Worm (Caenorhabditis elegans) whole organism, L4 larva: Measurements from ENCODE around the gene F53F4.17.

Experiments used
- F10B5.3 ChIP-seq: sonication (generic microtip); optimal IDR thresholded peaks from 2 replicates; lab custom pipeline; 2016; ENCODE audit warnings: mild to moderate bottlenecking, missing genetic modification characterization, missing compliant biosample characterization
- F44E2.7 ChIP-seq: fragments of 200-800 bp; sonication (Bioruptor generic); IDR thresholded peaks from 2 replicates; pipeline ENCODE4 v2.1.2; 2022; ENCODE audit warnings: missing genetic modification characterization, missing compliant biosample characterization
- T20F7.1 ChIP-seq: fragments of 200-800 bp; sonication (Bioruptor generic); optimal IDR thresholded peaks from 2 replicates; lab custom pipeline; 2018; ENCODE audit warnings: mild to moderate bottlenecking, missing genetic modification characterization, missing compliant biosample characterization
- T26A8.4 ChIP-seq: fragments of 200-800 bp; sonication (Bioruptor generic); IDR thresholded peaks from 2 replicates; pipeline ENCODE4 v1.3.6; 2022; ENCODE audit warnings: missing genetic modification characterization, missing compliant biosample characterization
- Y105C5A.15 ChIP-seq: fragments of 200-800 bp; sonication (Bioruptor generic); IDR thresholded peaks from 2 replicates; pipeline ENCODE4 v1.3.6; 2022; ENCODE audit warnings: missing genetic modification characterization, missing compliant biosample characterization
- ZK337.2 ChIP-seq: fragments of 200-800 bp; sonication (Bioruptor generic); IDR thresholded peaks from 2 replicates; pipeline ENCODE4 v1.3.6; 2022; ENCODE audit warnings: missing genetic modification reagents, missing genetic modification characterization, missing compliant biosample characterization
- ZK546.5 ChIP-seq, 2 experiments: sonication (generic microtip); optimal IDR thresholded peaks; 2 replicates each; lab custom pipeline; 2017; ENCODE audit warnings: missing biosample characterization in 2 of 2, missing genetic modification characterization in 2 of 2
- ama-1 ChIP-seq: fragments of 150-350 bp; optimal IDR thresholded peaks from 2 replicates; lab custom pipeline; 2014; ENCODE audit warnings: inconsistent platforms, mixed read lengths
- ceh-20 ChIP-seq: fragments of 200-800 bp; sonication (Bioruptor generic); IDR thresholded peaks from 2 replicates; pipeline ENCODE4 v1.3.6; 2022; ENCODE audit warnings: missing genetic modification reagents, missing genetic modification characterization, missing compliant biosample characterization
- ceh-62 ChIP-seq: sonication (generic microtip); optimal IDR thresholded peaks from 2 replicates; lab custom pipeline; 2017; ENCODE audit warnings: missing biosample characterization, missing genetic modification characterization
- daf-12 ChIP-seq: fragments of 150-350 bp; optimal IDR thresholded peaks from 2 replicates; lab custom pipeline; 2014; ENCODE audit warnings: missing biosample characterization, missing genetic modification reagents, missing genetic modification characterization
- daf-8 ChIP-seq: fragments of 200-800 bp; sonication (Bioruptor generic); IDR thresholded peaks from 2 replicates; pipeline ENCODE4 v1.3.6; 2022; ENCODE audit warnings: missing genetic modification characterization, missing compliant biosample characterization
- dmd-6 ChIP-seq: fragments of 200-800 bp; sonication (Bioruptor generic); IDR thresholded peaks from 2 replicates; pipeline ENCODE4 v1.3.6; 2022; ENCODE audit warnings: missing genetic modification reagents, missing genetic modification characterization, missing compliant biosample characterization
- dmd-8 ChIP-seq: fragments of 200-800 bp; sonication (Bioruptor generic); IDR thresholded peaks from 2 replicates; pipeline ENCODE4 v1.3.6; 2022; ENCODE audit warnings: missing genetic modification characterization, missing compliant biosample characterization
- dpl-1 ChIP-seq: fragments of 150-350 bp; optimal IDR thresholded peaks from 2 replicates; lab custom pipeline; 2014; ENCODE audit warnings: missing biosample characterization, missing genetic modification reagents, missing genetic modification characterization
- duxl-1 ChIP-seq: sonication (generic microtip); optimal IDR thresholded peaks from 2 replicates; lab custom pipeline; 2016; ENCODE audit warnings: mild to moderate bottlenecking, missing genetic modification characterization, moderate library complexity, missing compliant biosample characterization; ENCODE audit not compliant: poor library complexity
- dve-1 ChIP-seq: sonication (generic microtip); optimal IDR thresholded peaks from 2 replicates; lab custom pipeline; 2017; ENCODE audit warnings: antibody characterized with exemption, mild to moderate bottlenecking, missing genetic modification characterization, missing compliant biosample characterization; ENCODE audit not compliant: insufficient read depth
- egl-27 ChIP-seq: sonication (generic microtip); optimal IDR thresholded peaks from 3 replicates; lab custom pipeline; 2017; ENCODE audit warnings: missing biosample characterization, missing genetic modification reagents, missing genetic modification characterization
- egl-43 ChIP-seq: fragments of 200-800 bp; sonication (Bioruptor generic); IDR thresholded peaks from 2 replicates; pipeline ENCODE4 v1.3.6; 2022; ENCODE audit warnings: missing genetic modification reagents, missing genetic modification characterization, missing compliant biosample characterization
- hlh-11 ChIP-seq: fragments of 200-800 bp; sonication (Bioruptor generic); optimal IDR thresholded peaks from 2 replicates; lab custom pipeline; 2018; ENCODE audit warnings: mild to moderate bottlenecking, missing genetic modification characterization, missing compliant biosample characterization
- hlh-30 ChIP-seq: sonication (generic microtip); optimal IDR thresholded peaks from 2 replicates; lab custom pipeline; 2017; ENCODE audit warnings: antibody characterized with exemption, mild to moderate bottlenecking, missing genetic modification characterization, missing compliant biosample characterization; ENCODE audit not compliant: insufficient read depth
- lin-1 ChIP-seq: fragments of 200-800 bp; sonication (Bioruptor generic); IDR thresholded peaks from 2 replicates; pipeline ENCODE4 v1.3.6; 2022; ENCODE audit warnings: missing genetic modification reagents, missing genetic modification characterization, missing compliant biosample characterization
- lin-38 ChIP-seq: fragments of 200-800 bp; sonication (Bioruptor generic); IDR thresholded peaks from 2 replicates; pipeline ENCODE4 v1.3.6; 2022; ENCODE audit warnings: missing genetic modification reagents, missing genetic modification characterization, missing compliant biosample characterization
- lsy-2 ChIP-seq, 2 experiments: fragments of 150-350 bp in 1 of 2; sonication (generic microtip) in 1 of 2; optimal IDR thresholded peaks; 2 replicates each; lab custom pipeline; 2014 to 2017; ENCODE audit warnings: missing biosample characterization in 2 of 2, missing genetic modification characterization in 2 of 2
- madf-5 ChIP-seq, 2 experiments: fragments of 200-800 bp; sonication (Bioruptor generic); IDR thresholded peaks; 2 replicates each; pipeline ENCODE4 v1.3.6; 2022; ENCODE audit warnings: missing compliant biosample characterization in 2 of 2, missing genetic modification characterization in 2 of 2
- mdl-1 ChIP-seq, 2 experiments: fragments of 150-350 bp in 1 of 2; sonication (generic microtip) in 1 of 2; optimal IDR thresholded peaks; 2 replicates each; lab custom pipeline; 2014 to 2017; ENCODE audit warnings: missing biosample characterization in 2 of 2, missing genetic modification characterization in 2 of 2
- mdt-29 ChIP-seq: fragments of 200-800 bp; sonication (Bioruptor generic); IDR thresholded peaks from 2 replicates; pipeline ENCODE4 v1.3.6; 2022; ENCODE audit warnings: missing genetic modification reagents, missing genetic modification characterization, missing compliant biosample characterization
- mes-2 ChIP-seq: sonication (generic microtip); optimal IDR thresholded peaks from 2 replicates; lab custom pipeline; 2016; ENCODE audit warnings: missing genotype, mild to moderate bottlenecking, missing genetic modification characterization, missing compliant biosample characterization; ENCODE audit not compliant: poor library complexity, severe bottlenecking
- nhr-237 ChIP-seq: sonication (generic microtip); optimal IDR thresholded peaks from 2 replicates; lab custom pipeline; 2017; ENCODE audit warnings: missing biosample characterization, missing genetic modification characterization
- nhr-25 ChIP-seq: sonication (generic microtip); optimal IDR thresholded peaks from 2 replicates; lab custom pipeline; 2017; ENCODE audit warnings: missing genetic modification characterization, mild to moderate bottlenecking, missing compliant biosample characterization, antibody characterized with exemption, moderate library complexity, borderline replicate concordance; ENCODE audit not compliant: insufficient read depth
- nhr-28 ChIP-seq: fragments of 150-350 bp; optimal IDR thresholded peaks from 2 replicates; lab custom pipeline; 2014; ENCODE audit warnings: missing biosample characterization, missing genetic modification characterization
- nhr-41 ChIP-seq: fragments of 200-800 bp; sonication (Bioruptor generic); IDR thresholded peaks from 2 replicates; pipeline ENCODE4 v1.3.6; 2022; ENCODE audit warnings: missing genetic modification reagents, missing genetic modification characterization, missing compliant biosample characterization
- nhr-48 ChIP-seq: sonication (generic microtip); optimal IDR thresholded peaks from 2 replicates; lab custom pipeline; 2016; ENCODE audit warnings: mild to moderate bottlenecking, missing genetic modification characterization, missing compliant biosample characterization
- nhr-6 ChIP-seq: fragments of 150-350 bp; optimal IDR thresholded peaks from 2 replicates; lab custom pipeline; 2014; ENCODE audit warnings: missing biosample characterization, missing genetic modification characterization
- nhr-77 ChIP-seq: fragments of 150-350 bp; optimal IDR thresholded peaks from 2 replicates; lab custom pipeline; 2014; ENCODE audit warnings: missing biosample characterization, missing genetic modification characterization
- pqm-1 ChIP-seq: sonication (generic microtip); optimal IDR thresholded peaks from 2 replicates; lab custom pipeline; 2017; ENCODE audit warnings: missing biosample characterization, missing genetic modification characterization
- rbr-2 ChIP-seq: sonication (generic microtip); optimal IDR thresholded peaks from 2 replicates; lab custom pipeline; 2016; ENCODE audit warnings: missing genotype, missing genetic modification characterization, missing compliant biosample characterization
- sdz-12 ChIP-seq: fragments of 200-800 bp; sonication (Bioruptor generic); optimal IDR thresholded peaks from 2 replicates; lab custom pipeline; 2018; ENCODE audit warnings: mild to moderate bottlenecking, missing genetic modification characterization, missing compliant biosample characterization
- spr-3 ChIP-seq: fragments of 200-800 bp; sonication (Bioruptor generic); optimal IDR thresholded peaks from 2 replicates; lab custom pipeline; 2018; ENCODE audit warnings: mild to moderate bottlenecking, missing genetic modification characterization, missing compliant biosample characterization
- unc-130 ChIP-seq: sonication (generic microtip); optimal IDR thresholded peaks from 2 replicates; lab custom pipeline; 2016; ENCODE audit warnings: missing genetic modification reagents, missing genetic modification characterization, missing compliant biosample characterization
- ztf-11 ChIP-seq: fragments of 150-350 bp; optimal IDR thresholded peaks from 2 replicates; lab custom pipeline; 2014; ENCODE audit warnings: missing biosample characterization, missing genetic modification characterization
- ztf-7 ChIP-seq: fragments of 150-350 bp; optimal IDR thresholded peaks from 2 replicates; lab custom pipeline; 2014; ENCODE audit warnings: missing biosample characterization, missing genetic modification characterization

F53F4.17 gene

ce11 chrV:13556746-13557145, 31.3 kb upstream of the F53F4.17 start, which contains the start of gene cav-2 (continued):
- TF ChIP-seq nhr-48 (tag; lab: Kevin White, UChicago) (peak; percentile 63), dpl-1 (GFP tag; lab: Kevin White, UChicago) (peak; percentile 97), hlh-30 (tag; lab: Kevin White, UChicago) (peak; percentile 69), dmd-6 (GFP tag; lab: Robert Waterston, UW) (peak; percentile 86), nhr-41 (peak; percentile 11; the same call in 1 of the 2 replicates), nhr-28 (tag; lab: Kevin White, UChicago) (peak; percentile 79), mes-2 (tag; lab: Kevin White, UChicago) (peak; percentile 99), lsy-2 (tag; optimal IDR thresholded peaks at IDR 0.05; lab: Kevin White, UChicago) (peak in 1 of 2 experiments; percentile 82), F10B5.3 (tag; lab: Kevin White, UChicago) (no peak), madf-5 (GFP tag; IDR thresholded peaks at IDR 0.05; lab: Robert Waterston, UW) (peak in 1 of 2 experiments; percentile 8; a peak in 1 of 4 replicates), lin-38 (peak; percentile 84), nhr-6 (peak; percentile 89), duxl-1 (peak; percentile 44), spr-3 (GFP tag; lab: Kevin White, UChicago) (peak; percentile 54), Y105C5A.15 (GFP tag; lab: Robert Waterston, UW) (no peak), ceh-62 (tag; lab: Kevin White, UChicago) (no peak), T20F7.1 (GFP tag; lab: Kevin White, UChicago) (peak; percentile 80), ZK337.2 (peak; percentile 87), mdt-29 (GFP tag; lab: Robert Waterston, UW) (peak; percentile 58; the same call in 1 of the 2 replicates), sdz-12 (GFP tag; lab: Kevin White, UChicago) (no peak), ZK546.5 (tag; optimal IDR thresholded peaks at IDR 0.05; lab: Kevin White, UChicago) (no peak), mdl-1 (tag; optimal IDR thresholded peaks at IDR 0.05; lab: Kevin White, UChicago) (peak in 1 of 2 experiments; percentile 54), daf-8 (GFP tag; lab: Robert Waterston, UW) (no peak), T26A8.4 (GFP tag; lab: Robert Waterston, UW) (peak; percentile 54; the same call in 1 of the 2 replicates), hlh-11 (tag; lab: Kevin White, UChicago) (peak; percentile 84), egl-43 (GFP tag; lab: Robert Waterston, UW) (no peak), lin-1 (GFP tag; lab: Robert Waterston, UW) (peak; percentile 81), ceh-20 (GFP tag; lab: Robert Waterston, UW) (0 out of 2 replicates have a peak, but pooled peaks have one; percentile 37), dve-1 (tag; lab: Kevin White, UChicago) (peak; percentile 79), dmd-8 (no peak), pqm-1 (tag; lab: Kevin White, UChicago) (peak; percentile 94), ztf-11 (tag; lab: Kevin White, UChicago) (no peak), ztf-7 (peak; percentile 56)

DNA sequence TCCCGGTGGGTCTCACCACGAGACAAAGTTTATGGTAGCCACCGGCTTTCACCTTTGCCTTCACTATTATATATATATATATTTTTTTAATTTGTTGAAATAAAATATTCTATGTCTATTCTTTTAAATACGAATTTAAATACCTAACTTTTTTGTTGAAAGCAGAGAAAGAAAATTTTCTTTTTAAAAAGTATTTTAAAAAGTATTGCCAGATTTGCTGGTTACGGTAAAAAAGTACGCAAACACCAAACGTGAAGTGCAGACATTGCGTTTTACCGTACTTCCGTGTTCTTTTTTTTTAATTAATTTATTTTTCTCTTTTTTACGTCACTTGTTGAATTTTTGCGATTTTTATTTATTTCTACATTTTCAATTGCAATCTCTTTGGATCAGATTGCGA, 28.0 kb upstream of the F53F4.17 start, which contains the start of gene C56A3.8:
TSS of gene C56A3.8 (plus strand) at position 301 of the 400 bp plus-strand sequence.
- TF ChIP-seq unc-130 (peak; percentile 19), nhr-77 (tag; lab: Kevin White, UChicago) (no peak), ama-1 (lab: Kevin White, UChicago) (no peak), egl-27 (tag; lab: Kevin White, UChicago) (no peak), rbr-2 (tag; lab: Kevin White, UChicago) (no peak), daf-12 (no peak), F44E2.7 (GFP tag; lab: Robert Waterston, UW) (no peak), nhr-237 (tag; lab: Kevin White, UChicago) (no peak), nhr-25 (tag; lab: Kevin White, UChicago) (no peak)
